Fruit fly (Drosophila melanogaster): ENCODE results near the gene CG17167.

- TF ChIP-seq psq (optimal IDR thresholded peaks at IDR 0.05): no peak
- no peak for TF ChIP-seq Sin3A (optimal IDR thresholded peaks at IDR 0.05)
- no peak for TF ChIP-seq ttk (optimal IDR thresholded peaks at IDR 0.05)
Measured at dm6 chrX:23105692-23106091, 37.6 kb downstream of the CG17167 start, which contains the start of gene ATbp.
